Worm (Caenorhabditis elegans): ENCODE results near the gene clec-1.

DNA sequence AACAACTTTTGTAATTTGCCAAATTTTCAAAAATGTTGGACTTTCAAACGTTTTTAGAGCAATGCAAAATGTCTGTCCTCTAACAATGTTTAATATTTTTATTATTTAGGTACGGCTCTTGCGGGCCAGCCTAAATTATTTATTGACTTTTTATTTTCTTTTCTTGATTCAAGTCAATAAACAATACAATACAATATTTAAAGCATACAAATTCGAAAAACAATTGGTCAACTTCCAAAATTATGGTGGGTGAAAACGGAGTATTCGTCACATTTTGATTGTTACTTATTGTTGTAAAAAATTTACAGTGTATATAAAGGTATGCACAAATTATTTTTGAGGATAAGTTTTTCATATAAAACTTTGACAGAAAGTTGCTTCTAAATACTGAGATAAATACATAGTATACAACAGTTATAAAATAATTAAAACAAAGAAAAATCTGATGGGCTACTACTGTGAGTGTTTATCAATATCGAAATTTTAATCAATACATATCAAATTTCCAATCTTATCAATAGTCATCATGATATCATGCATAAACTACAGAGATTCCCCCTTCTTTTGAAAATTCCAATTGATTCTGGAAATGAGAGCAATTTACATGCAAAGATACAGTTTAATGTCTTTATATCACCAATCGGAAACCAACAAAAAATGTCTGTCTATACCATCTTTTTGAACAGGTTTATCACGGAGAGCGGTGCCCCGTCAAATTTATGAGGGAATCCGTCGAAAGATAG is 8.1 kb upstream of the clec-1 start, which contains the start of gene F25B4.8:
- TF ChIP-seq unc-42 (tag; optimal IDR thresholded peaks at IDR 0.05) (no peak), ceh-45 (GFP tag; IDR thresholded peaks at IDR 0.05) (no peak), C08G9.2 (tag; optimal IDR thresholded peaks at IDR 0.05) (no peak), ama-1 (optimal IDR thresholded peaks at IDR 0.05) (no peak), hlh-6 (tag; optimal IDR thresholded peaks at IDR 0.05) (no peak), nhr-11 (tag; optimal IDR thresholded peaks at IDR 0.05) (no peak), pax-1 (tag; optimal IDR thresholded peaks at IDR 0.05) (no peak)
